Fruit fly (Drosophila melanogaster): ENCODE measurements around the gene ssp6.

Gene ssp6

dm6 chr3L:6108264-6109060 is 31.9 kb downstream of the ssp6 start (continued):
- no peak for TF ChIP-seq D (optimal IDR thresholded peaks at IDR 0.05)
- peak; percentile 27 for TF ChIP-seq D (GFP tag; optimal IDR thresholded peaks at IDR 0.05)
- TF ChIP-seq CG4854 (GFP tag; optimal IDR thresholded peaks at IDR 0.05), result no peak
- TF ChIP-seq Hmx (GFP tag; optimal IDR thresholded peaks at IDR 0.05), result no peak
- TF ChIP-seq CG12155 (GFP tag; optimal IDR thresholded peaks at IDR 0.05), result no peak
- no peak for TF ChIP-seq CG10654 (GFP tag; optimal IDR thresholded peaks at IDR 0.05)
- no peak for TF ChIP-seq z (GFP tag; IDR thresholded peaks at IDR 0.05)
- no peak for TF ChIP-seq Opbp (GFP tag; IDR thresholded peaks at IDR 0.05; ENCODE audit: partially characterized antibody)
- TF ChIP-seq CG10565 (GFP tag; optimal IDR thresholded peaks at IDR 0.05), result no peak
- peak; percentile 10 for TF ChIP-seq CG13424 (tag; optimal IDR thresholded peaks at IDR 0.05)
- TF ChIP-seq ewg (GFP tag; optimal IDR thresholded peaks at IDR 0.05), result no peak
- peak; percentile 35 for TF ChIP-seq Oli (tag; optimal IDR thresholded peaks at IDR 0.05)
- TF ChIP-seq dmrt99B (tag; optimal IDR thresholded peaks at IDR 0.05), result peak; percentile 28
- TF ChIP-seq phol (tag; optimal IDR thresholded peaks at IDR 0.05), result peak; percentile 43
- TF ChIP-seq Hey (tag; optimal IDR thresholded peaks at IDR 0.05), result peak; percentile 100
- TF ChIP-seq stc (GFP tag; IDR thresholded peaks at IDR 0.05), result no peak
- TF ChIP-seq CG10267 (tag; optimal IDR thresholded peaks at IDR 0.05), result peak; percentile 21
- no peak for TF ChIP-seq CG9797 (GFP tag; optimal IDR thresholded peaks at IDR 0.05)
- TF ChIP-seq CG10959 (GFP tag; IDR thresholded peaks at IDR 0.05), result no peak
- peak; percentile 54 for TF ChIP-seq CG10979 (tag; optimal IDR thresholded peaks at IDR 0.05)
- TF ChIP-seq Ssrp (tag; optimal IDR thresholded peaks at IDR 0.05), result peak; percentile 34
- TF ChIP-seq stwl (tag; optimal IDR thresholded peaks at IDR 0.05), result no peak
- TF ChIP-seq CG6175 (GFP tag; IDR thresholded peaks at IDR 0.05), result no peak
- TF ChIP-seq CG17829 (tag; optimal IDR thresholded peaks at IDR 0.05), result peak; percentile 5
- TF ChIP-seq Asciz (GFP tag; optimal IDR thresholded peaks at IDR 0.05), result no peak
- no peak for TF ChIP-seq CG8765 (GFP tag; IDR thresholded peaks at IDR 0.05)
- TF ChIP-seq Kr (GFP tag; optimal IDR thresholded peaks at IDR 0.05), result no peak
- no peak for TF ChIP-seq CG15073 (GFP tag; optimal IDR thresholded peaks at IDR 0.05)
- TF ChIP-seq trem (tag; optimal IDR thresholded peaks at IDR 0.05), result peak; percentile 11
- TF ChIP-seq ind (GFP tag; optimal IDR thresholded peaks at IDR 0.05), result no peak
- peak; percentile 47 for TF ChIP-seq Blimp-1 (GFP tag; optimal IDR thresholded peaks at IDR 0.05)
- no peak for TF ChIP-seq Poxn (GFP tag; IDR thresholded peaks at IDR 0.05)
- TF ChIP-seq fd96Cb (tag; optimal IDR thresholded peaks at IDR 0.05), result peak; percentile 19
- no peak for TF ChIP-seq Side (GFP tag; optimal IDR thresholded peaks at IDR 0.05)
- no peak for TF ChIP-seq ham (GFP tag; IDR thresholded peaks at IDR 0.05)
- TF ChIP-seq ase (GFP tag; IDR thresholded peaks at IDR 0.05), result no peak
- TF ChIP-seq dmrt11E (tag; optimal IDR thresholded peaks at IDR 0.05), result peak; percentile 40
- peak; percentile 20 for TF ChIP-seq Nf-YC (tag; optimal IDR thresholded peaks at IDR 0.05)
- no peak for TF ChIP-seq CG13287 (GFP tag; IDR thresholded peaks at IDR 0.05; ENCODE audit: partially characterized antibody)
- no peak for TF ChIP-seq CG3726 (GFP tag; IDR thresholded peaks at IDR 0.05)
- TF ChIP-seq CG2712 (tag; optimal IDR thresholded peaks at IDR 0.05), result peak; percentile 60
- TF ChIP-seq CG12391 (tag; optimal IDR thresholded peaks at IDR 0.05), result peak; percentile 38

All from whole organism, embryonic.